Worm (Caenorhabditis elegans) whole organism, mixed stage, embryonic: ENCODE data around the gene M01H9.10.

ENCODE experiments used
- ces-1 ChIP-seq: fragments of 150-350 bp; optimal IDR thresholded peaks from 2 replicates; lab custom pipeline; 2014; ENCODE audit warnings: missing biosample characterization, missing genetic modification reagents, missing genetic modification characterization
- drap-1 ChIP-seq: fragments of 200-800 bp; sonication (Bioruptor generic); optimal IDR thresholded peaks from 3 replicates; lab custom pipeline; 2018; ENCODE audit warnings: mild to moderate bottlenecking, missing genetic modification characterization, missing compliant biosample characterization
- elt-1 ChIP-seq: sonication (generic microtip); optimal IDR thresholded peaks from 2 replicates; lab custom pipeline; 2017; ENCODE audit warnings: missing genetic modification characterization, mild to moderate bottlenecking, missing compliant biosample characterization, antibody characterized with exemption, moderate library complexity, borderline replicate concordance; ENCODE audit not compliant: insufficient read depth
- elt-3 ChIP-seq: fragments of 150-350 bp; optimal IDR thresholded peaks from 2 replicates; lab custom pipeline; 2014; ENCODE audit warnings: missing biosample characterization, missing genetic modification characterization
- lin-13 ChIP-seq: fragments of 150-350 bp; optimal IDR thresholded peaks from 2 replicates; lab custom pipeline; 2014; ENCODE audit warnings: missing biosample characterization, missing genetic modification characterization
- lsy-2 ChIP-seq: fragments of 150-350 bp; optimal IDR thresholded peaks from 2 replicates; lab custom pipeline; 2014; ENCODE audit warnings: missing biosample characterization, missing genetic modification characterization
- mep-1 ChIP-seq: fragments of 150-350 bp; optimal IDR thresholded peaks from 2 replicates; lab custom pipeline; 2017; ENCODE audit warnings: missing biosample characterization, missing genetic modification reagents, missing genetic modification characterization, inconsistent platforms
- nhr-237 ChIP-seq: fragments of 150-350 bp; optimal IDR thresholded peaks from 2 replicates; lab custom pipeline; 2014; ENCODE audit warnings: missing biosample characterization, missing genetic modification characterization
- pha-4 ChIP-seq: fragments of 150-350 bp; optimal IDR thresholded peaks from 2 replicates; lab custom pipeline; 2018; ENCODE audit warnings: missing biosample characterization, missing genetic modification reagents, missing genetic modification characterization
- sem-2 ChIP-seq: fragments of 200-800 bp; sonication (Bioruptor generic); optimal IDR thresholded peaks from 2 replicates; lab custom pipeline; 2018; ENCODE audit warnings: mild to moderate bottlenecking, missing genetic modification characterization, missing compliant biosample characterization
- tbx-8 ChIP-seq: fragments of 200-800 bp; sonication (Bioruptor generic); optimal IDR thresholded peaks from 2 replicates; lab custom pipeline; 2018; ENCODE audit warnings: mild to moderate bottlenecking, missing genetic modification characterization, moderate library complexity, missing compliant biosample characterization
- unc-120 ChIP-seq: sonication (generic microtip); optimal IDR thresholded peaks from 2 replicates; lab custom pipeline; 2017; ENCODE audit warnings: missing genetic modification characterization, missing compliant biosample characterization; ENCODE audit not compliant: poor library complexity, severe bottlenecking
- unc-39 ChIP-seq: fragments of 150-350 bp; optimal IDR thresholded peaks from 2 replicates; lab custom pipeline; 2014; ENCODE audit warnings: missing biosample characterization, missing genetic modification characterization

DNA sequence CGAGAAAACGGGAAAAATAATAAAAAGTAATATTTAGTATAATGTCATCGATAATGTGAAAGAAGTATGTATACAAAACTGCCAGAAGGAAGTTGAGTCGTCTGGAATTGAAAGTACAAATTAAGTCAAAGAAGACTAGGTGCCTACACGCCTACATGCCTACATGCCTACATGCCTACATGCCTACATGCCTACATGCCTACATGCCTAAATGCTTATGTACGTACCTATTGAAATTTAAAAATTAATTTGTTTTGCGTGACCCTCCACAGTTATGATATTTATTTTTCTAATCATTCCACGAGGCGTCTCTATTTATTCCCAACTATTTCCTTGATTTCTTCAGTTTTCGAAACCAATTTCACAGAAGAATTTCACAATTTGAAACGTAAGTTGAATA lies 50.0 kb downstream of the M01H9.10 start, which contains the start of the genes str-185 and R08C7.5:
- TF ChIP-seq unc-120 (tag; lab: Kevin White, UChicago) (no peak), nhr-237 (tag; lab: Kevin White, UChicago) (no peak), ces-1 (GFP tag; lab: Kevin White, UChicago) (no peak), elt-1 (tag; lab: Kevin White, UChicago) (no peak), sem-2 (no peak), drap-1 (GFP tag; lab: Kevin White, UChicago) (no peak), mep-1 (no peak), elt-3 (tag; lab: Kevin White, UChicago) (no peak), tbx-8 (GFP tag; lab: Kevin White, UChicago) (no peak), lin-13 (tag; lab: Kevin White, UChicago) (no peak), lsy-2 (tag; lab: Kevin White, UChicago) (no peak), pha-4 (tag; lab: Kevin White, UChicago) (no peak), unc-39 (no peak)
